Worm (Caenorhabditis elegans): ENCODE measurements around the gene Y75B12B.13.

The Y75B12B.13 gene

ce11 chrV:15193909-15194308 is at the start of gene Y75B12B.13:
Gene Y75B12B.13 (minus strand): TSS chrV:15194009.
- TF ChIP-seq ceh-9 (tag; optimal IDR thresholded peaks at IDR 0.05) (no peak), eyg-1 (tag; optimal IDR thresholded peaks at IDR 0.05) (no peak), zip-5 (tag; optimal IDR thresholded peaks at IDR 0.05) (no peak), ceh-22 (tag; optimal IDR thresholded peaks at IDR 0.05) (no peak), K02D7.2 (tag; optimal IDR thresholded peaks at IDR 0.05) (no peak), nhr-232 (tag; optimal IDR thresholded peaks at IDR 0.05) (no peak), che-1 (tag; optimal IDR thresholded peaks at IDR 0.05) (no peak), unc-3 (GFP tag; conservative IDR thresholded peaks at IDR 0.05) (no peak), unc-3 (tag; optimal IDR thresholded peaks at IDR 0.05) (no peak), tbx-7 (tag; optimal IDR thresholded peaks at IDR 0.05) (no peak), hlh-15 (tag; optimal IDR thresholded peaks at IDR 0.05) (no peak), elt-4 (tag; optimal IDR thresholded peaks at IDR 0.05) (no peak)

ce11 chrV:15241259-15241658 is 47.5 kb upstream of the Y75B12B.13 start, which contains the start of gene chil-12:
Gene chil-12 (plus strand): TSS chrV:15241559.
- TF ChIP-seq unc-3 (GFP tag; conservative IDR thresholded peaks at IDR 0.05) (no peak), unc-3 (tag; optimal IDR thresholded peaks at IDR 0.05) (no peak), pqm-1 (tag; optimal IDR thresholded peaks at IDR 0.05) (no peak), ceh-18 (tag; optimal IDR thresholded peaks at IDR 0.05) (no peak), hlh-8 (tag; optimal IDR thresholded peaks at IDR 0.05) (no peak), ceh-2 (tag; optimal IDR thresholded peaks at IDR 0.05) (no peak), sdc-2 (tag; optimal IDR thresholded peaks at IDR 0.05) (no peak)

- TF ChIP-seq ceh-48 (tag; optimal IDR thresholded peaks at IDR 0.05): no peak
- no peak for TF ChIP-seq ceh-24 (tag; optimal IDR thresholded peaks at IDR 0.05)
- no peak for TF ChIP-seq ceh-30 (tag; optimal IDR thresholded peaks at IDR 0.05)
- no peak for TF ChIP-seq dmd-4 (tag; optimal IDR thresholded peaks at IDR 0.05; ENCODE audit: borderline replicate concordance)
- TF ChIP-seq npax-4 (tag; optimal IDR thresholded peaks at IDR 0.05): no peak
- TF ChIP-seq mec-3 (tag; optimal IDR thresholded peaks at IDR 0.05; ENCODE audit: borderline replicate concordance): no peak
- no peak for TF ChIP-seq sdc-2 (tag; optimal IDR thresholded peaks at IDR 0.05)
- no peak for TF ChIP-seq ztf-16 (tag; optimal IDR thresholded peaks at IDR 0.05)
- no peak for TF ChIP-seq elt-2 (tag; optimal IDR thresholded peaks at IDR 0.05)
- no peak for TF ChIP-seq tbx-7 (tag; optimal IDR thresholded peaks at IDR 0.05)
- TF ChIP-seq madf-2 (tag; optimal IDR thresholded peaks at IDR 0.05): no peak
- TF ChIP-seq pax-1 (tag; optimal IDR thresholded peaks at IDR 0.05): no peak
- no peak for TF ChIP-seq pha-4 (tag; optimal IDR thresholded peaks at IDR 0.05)
- TF ChIP-seq fkh-10 (GFP tag; optimal IDR thresholded peaks at IDR 0.05): no peak
- no peak for TF ChIP-seq hlh-13 (GFP tag; optimal IDR thresholded peaks at IDR 0.05)
- no peak for TF ChIP-seq hlh-15 (tag; optimal IDR thresholded peaks at IDR 0.05)
Observed at ce11 chrV:15240215-15240614, 46.4 kb upstream of the Y75B12B.13 start, which contains the start of gene srw-11. Gene srw-11 (minus strand): TSS chrV:15240315.

- TF ChIP-seq dve-1 (tag; optimal IDR thresholded peaks at IDR 0.05): no peak
- no peak for TF ChIP-seq ztf-16 (tag; optimal IDR thresholded peaks at IDR 0.05)
- TF ChIP-seq hlh-6 (tag; optimal IDR thresholded peaks at IDR 0.05): no peak
- no peak for TF ChIP-seq nfya-1 (tag; optimal IDR thresholded peaks at IDR 0.05)
- TF ChIP-seq unc-3 (GFP tag; conservative IDR thresholded peaks at IDR 0.05): no peak
- no peak for TF ChIP-seq unc-3 (tag; optimal IDR thresholded peaks at IDR 0.05)
- no peak for TF ChIP-seq hlh-8 (tag; optimal IDR thresholded peaks at IDR 0.05)
- TF ChIP-seq dmd-4 (tag; optimal IDR thresholded peaks at IDR 0.05; ENCODE audit: borderline replicate concordance): no peak
- no peak for TF ChIP-seq pros-1 (tag; optimal IDR thresholded peaks at IDR 0.05)
- no peak for TF ChIP-seq K02D7.2 (tag; optimal IDR thresholded peaks at IDR 0.05)
Observed at ce11 chrV:15238552-15238951, 44.7 kb upstream of the Y75B12B.13 start, which contains the start of gene srw-12. Gene srw-12 (minus strand): TSS chrV:15238652.

ce11 chrV:15235661-15236060 is 41.9 kb upstream of the Y75B12B.13 start, which contains the start of gene nhr-164:
Gene nhr-164 (minus strand): TSS chrV:15235761.
- no peak for TF ChIP-seq sox-4 (tag; optimal IDR thresholded peaks at IDR 0.05)
- TF ChIP-seq ceh-45 (GFP tag; IDR thresholded peaks at IDR 0.05): no peak
- no peak for TF ChIP-seq Y22D7AL.16 (tag; optimal IDR thresholded peaks at IDR 0.05)
- TF ChIP-seq unc-3 (GFP tag; conservative IDR thresholded peaks at IDR 0.05): no peak
- TF ChIP-seq unc-3 (tag; optimal IDR thresholded peaks at IDR 0.05): no peak
- no peak for TF ChIP-seq pha-2 (tag; optimal IDR thresholded peaks at IDR 0.05)
- no peak for TF ChIP-seq dmd-4 (tag; optimal IDR thresholded peaks at IDR 0.05; ENCODE audit: borderline replicate concordance)
- TF ChIP-seq ahr-1 (tag; optimal IDR thresholded peaks at IDR 0.05): no peak
- no peak for TF ChIP-seq ref-2 (tag; optimal IDR thresholded peaks at IDR 0.05)
- TF ChIP-seq ceh-30 (tag; optimal IDR thresholded peaks at IDR 0.05): no peak
- TF ChIP-seq fax-1 (tag; optimal IDR thresholded peaks at IDR 0.05): no peak
- TF ChIP-seq T23F11.4 (GFP tag; optimal IDR thresholded peaks at IDR 0.05): no peak
- no peak for TF ChIP-seq sox-2 (GFP tag; IDR thresholded peaks at IDR 0.05)
- no peak for TF ChIP-seq pha-4 (tag; optimal IDR thresholded peaks at IDR 0.05)
